Fruit fly (Drosophila melanogaster) whole organism, wandering third instar larva: ENCODE data around the gene CG4213.

ENCODE experiments used
- Abd-B ChIP-seq: fragments of >200 bp; optimal IDR thresholded peaks from 2 replicates; lab custom pipeline; 2017; ENCODE audit warnings: missing biosample characterization, missing genetic modification characterization
- CG32264 ChIP-seq: fragments of 200-800 bp; sonication (Bioruptor generic); optimal IDR thresholded peaks from 2 replicates; lab custom pipeline; 2016; ENCODE audit warnings: missing biosample characterization, missing genetic modification characterization
- CG9705 ChIP-seq: fragments of 200-800 bp; sonication (Bioruptor generic); optimal IDR thresholded peaks from 2 replicates; lab custom pipeline; 2018; ENCODE audit warnings: missing biosample characterization, mild to moderate bottlenecking, missing genetic modification characterization
- CrebA ChIP-seq: fragments of 200-800 bp; sonication (Bioruptor generic); optimal IDR thresholded peaks from 2 replicates; lab custom pipeline; 2016; ENCODE audit warnings: missing biosample characterization, mild to moderate bottlenecking, missing genetic modification characterization, borderline replicate concordance
- Dfd ChIP-seq: fragments of >200 bp; optimal IDR thresholded peaks from 2 replicates; lab custom pipeline; 2017; ENCODE audit warnings: missing biosample characterization, missing genetic modification characterization
- Dif ChIP-seq: fragments of 200-275, 200-300 bp; sonication (Bioruptor generic); optimal IDR thresholded peaks from 2 replicates; lab custom pipeline; 2018; ENCODE audit warnings: missing biosample characterization, missing genetic modification characterization; ENCODE audit not compliant: partially characterized antibody
- GATAd ChIP-seq: sonication (Bioruptor generic); optimal IDR thresholded peaks from 2 replicates; lab custom pipeline; 2016; ENCODE audit warnings: missing biosample characterization, missing genetic modification characterization
- HLH106 ChIP-seq: fragments of 200-800 bp; optimal IDR thresholded peaks from 3 replicates; lab custom pipeline; 2019; ENCODE audit warnings: missing biosample characterization, mild to moderate bottlenecking, missing genetic modification characterization, moderate library complexity
- Hnf4 ChIP-seq: fragments of 200-800 bp; sonication (Bioruptor generic); optimal IDR thresholded peaks from 2 replicates; lab custom pipeline; 2016; ENCODE audit warnings: missing biosample characterization, mild to moderate bottlenecking, missing genetic modification characterization
- Hr78 ChIP-seq: fragments of >200 bp; optimal IDR thresholded peaks from 2 replicates; lab custom pipeline; 2017; ENCODE audit warnings: missing biosample characterization, missing genetic modification characterization
- Hr83 ChIP-seq: fragments of 200-300 bp; sonication (Bioruptor generic); optimal IDR thresholded peaks from 2 replicates; lab custom pipeline; 2016; ENCODE audit warnings: missing biosample characterization, mild to moderate bottlenecking, missing genetic modification characterization, moderate library complexity; ENCODE audit not compliant: poor library complexity, severe bottlenecking
- Jra ChIP-seq: sonication (Bioruptor generic); optimal IDR thresholded peaks from 2 replicates; lab custom pipeline; 2016; ENCODE audit warnings: missing biosample characterization, missing genetic modification characterization
- Mio ChIP-seq: sonication (Bioruptor generic); optimal IDR thresholded peaks from 2 replicates; lab custom pipeline; 2016; ENCODE audit warnings: missing biosample characterization, missing genetic modification characterization
- Myc ChIP-seq: fragments of >200 bp; optimal IDR thresholded peaks from 2 replicates; lab custom pipeline; 2017
- N ChIP-seq: fragments of >200 bp; optimal IDR thresholded peaks from 2 replicates; lab custom pipeline; 2018; ENCODE audit warnings: missing biosample characterization, missing external identifiers, missing genetic modification characterization
- OdsH ChIP-seq: fragments of 200-800 bp; sonication (Bioruptor generic); optimal IDR thresholded peaks from 2 replicates; lab custom pipeline; 2016; ENCODE audit warnings: missing biosample characterization, mild to moderate bottlenecking, missing genetic modification characterization
- Rel ChIP-seq, 2 experiments: fragments of 200-800 bp; sonication (Bioruptor generic) in 1 of 2; optimal IDR thresholded peaks; 2 replicates in 1 of 2; 3 replicates in 1 of 2; lab custom pipeline; 2016 to 2019; ENCODE audit warnings: mild to moderate bottlenecking in 2 of 2, missing biosample characterization in 2 of 2, missing genetic modification characterization in 2 of 2, moderate library complexity in 1 of 2
- Sp1 ChIP-seq: fragments of 200-800 bp; sonication (Bioruptor generic); optimal IDR thresholded peaks from 3 replicates; lab custom pipeline; 2019; ENCODE audit warnings: missing biosample characterization, mild to moderate bottlenecking, missing genetic modification characterization, moderate library complexity
- Vsx2 ChIP-seq: fragments of 200-300, 225-300 bp; sonication (Bioruptor generic); optimal IDR thresholded peaks from 2 replicates; lab custom pipeline; 2018; ENCODE audit warnings: missing biosample characterization, missing genetic modification characterization; ENCODE audit not compliant: partially characterized antibody
- br ChIP-seq: fragments of 200-800 bp; sonication (Bioruptor generic); optimal IDR thresholded peaks from 2 replicates; lab custom pipeline; 2016; ENCODE audit warnings: missing biosample characterization, missing genetic modification characterization
- brk ChIP-seq: fragments of 200-800 bp; sonication (Bioruptor generic); optimal IDR thresholded peaks from 2 replicates; lab custom pipeline; 2016; ENCODE audit warnings: missing biosample characterization, mild to moderate bottlenecking, missing genetic modification characterization
- dl ChIP-seq, 2 experiments: fragments of 175-275, 200-275 bp in 1 of 2; fragments of 200-275 bp in 1 of 2; sonication (Bioruptor generic); optimal IDR thresholded peaks; lab custom pipeline; 2018; ENCODE audit warnings: mild to moderate bottlenecking in 2 of 2, missing biosample characterization in 2 of 2, missing genetic modification characterization in 2 of 2, moderate library complexity in 2 of 2; ENCODE audit not compliant: partially characterized antibody in 2 of 2, insufficient read depth in 1 of 2
- dmrt93B ChIP-seq: fragments of 200-800 bp; sonication (Bioruptor generic); optimal IDR thresholded peaks from 2 replicates; lab custom pipeline; 2018; ENCODE audit warnings: missing biosample characterization, mild to moderate bottlenecking, missing genetic modification characterization
- dsf ChIP-seq: sonication (Bioruptor generic); optimal IDR thresholded peaks from 2 replicates; lab custom pipeline; 2016; ENCODE audit warnings: missing biosample characterization, missing genetic modification characterization, borderline replicate concordance
- ey ChIP-seq: fragments of 200-800 bp; sonication (Bioruptor generic); optimal IDR thresholded peaks from 2 replicates; lab custom pipeline; 2016; ENCODE audit warnings: missing biosample characterization, missing genetic modification characterization
- foxo ChIP-seq, 2 experiments: fragments of 200-800 bp; sonication (Bioruptor generic); optimal IDR thresholded peaks; 2 replicates in 1 of 2; 3 replicates in 1 of 2; lab custom pipeline; 2016 to 2017; ENCODE audit warnings: missing biosample characterization in 2 of 2, missing genetic modification characterization in 2 of 2
- fru ChIP-seq: fragments of 200-800 bp; sonication (Bioruptor generic); optimal IDR thresholded peaks from 3 replicates; lab custom pipeline; 2016; ENCODE audit warnings: missing biosample characterization, mild to moderate bottlenecking, missing genetic modification characterization
- h ChIP-seq: fragments of 200-800 bp; sonication (Bioruptor generic); optimal IDR thresholded peaks from 3 replicates; lab custom pipeline; 2016; ENCODE audit warnings: missing biosample characterization, mild to moderate bottlenecking, missing genetic modification characterization
- jim ChIP-seq: fragments of 175-275, 200-325 bp; sonication (Bioruptor generic); optimal IDR thresholded peaks from 2 replicates; lab custom pipeline; 2016; ENCODE audit warnings: missing biosample characterization, mild to moderate bottlenecking, missing genetic modification characterization
- lola ChIP-seq: fragments of >200 bp; optimal IDR thresholded peaks from 2 replicates; lab custom pipeline; 2017; ENCODE audit warnings: missing biosample characterization, missing genetic modification characterization
- pan ChIP-seq: fragments of >200 bp; optimal IDR thresholded peaks from 2 replicates; lab custom pipeline; 2017
- psq ChIP-seq: fragments of 200-800 bp; sonication (Bioruptor generic); optimal IDR thresholded peaks from 3 replicates; lab custom pipeline; 2017; ENCODE audit warnings: missing biosample characterization, mild to moderate bottlenecking, missing genetic modification characterization, moderate library complexity
- rgr ChIP-seq: fragments of 200-800 bp; sonication (Bioruptor generic); optimal IDR thresholded peaks from 3 replicates; lab custom pipeline; 2016; ENCODE audit warnings: missing biosample characterization, mild to moderate bottlenecking, missing genetic modification characterization
- sage ChIP-seq: fragments of 200-800 bp; sonication (Bioruptor generic); optimal IDR thresholded peaks from 2 replicates; lab custom pipeline; 2016; ENCODE audit warnings: missing biosample characterization, mild to moderate bottlenecking, missing genetic modification characterization
- sv ChIP-seq: fragments of 200-800 bp; sonication (Bioruptor generic); optimal IDR thresholded peaks from 3 replicates; lab custom pipeline; 2016; ENCODE audit warnings: missing biosample characterization, missing genetic modification characterization
- tai ChIP-seq: sonication (Bioruptor generic); optimal IDR thresholded peaks from 2 replicates; lab custom pipeline; 2016; ENCODE audit warnings: missing biosample characterization, missing genetic modification characterization
- usp ChIP-seq: fragments of >200 bp; optimal IDR thresholded peaks from 2 replicates; lab custom pipeline; 2017; ENCODE audit warnings: missing biosample characterization, missing genetic modification characterization
- woc ChIP-seq: sonication (Bioruptor generic); optimal IDR thresholded peaks from 2 replicates; lab custom pipeline; 2016; ENCODE audit warnings: missing biosample characterization, mild to moderate bottlenecking, missing genetic modification characterization

CG4213 gene

dm6 chr2L:427338-428234, 25.6 kb upstream of the CG4213 start:
- TF ChIP-seq Myc (no peak), h (peak; percentile 94), GATAd (GFP tag; lab: Kevin White, UChicago) (no peak), OdsH (GFP tag; lab: Kevin White, UChicago) (peak; percentile 96), Jra (GFP tag; lab: Kevin White, UChicago) (peak; percentile 90), sv (no peak), CG9705 (peak; percentile 86), woc (peak; percentile 95), Hr83 (GFP tag; lab: Kevin White, UChicago) (peak; percentile 4), Abd-B (GFP tag; lab: Kevin White, UChicago) (no peak), lola (no peak), Hr78 (no peak), HLH106 (tag; lab: Kevin White, UChicago) (peak; percentile 81), dsf (peak; percentile 72), dmrt93B (GFP tag; lab: Kevin White, UChicago) (peak; percentile 85), Rel (GFP tag; optimal IDR thresholded peaks at IDR 0.05; lab: Kevin White, UChicago) (peak; percentile 68), Rel (tag; optimal IDR thresholded peaks at IDR 0.05; lab: Kevin White, UChicago) (peak; percentile 30), Dfd (no peak), Hnf4 (GFP tag; lab: Kevin White, UChicago) (peak; percentile 96), tai (GFP tag; lab: Kevin White, UChicago) (no peak), N (GFP tag; lab: Kevin White, UChicago) (no peak), foxo (GFP tag; optimal IDR thresholded peaks at IDR 0.05; lab: Kevin White, UChicago) (peak; percentile 74 to 95), fru (GFP tag; lab: Kevin White, UChicago) (peak; percentile 95), br (GFP tag; lab: Kevin White, UChicago) (peak; percentile 97), CG32264 (GFP tag; lab: Kevin White, UChicago) (peak; percentile 77), Sp1 (GFP tag; lab: Kevin White, UChicago) (peak; percentile 94), pan (lab: Kevin White, UChicago) (no peak), Dif (GFP tag; lab: Kevin White, UChicago) (no peak), rgr (GFP tag; lab: Kevin White, UChicago) (peak; percentile 93), Vsx2 (no peak), usp (no peak), brk (peak; percentile 92), Mio (GFP tag; lab: Kevin White, UChicago) (peak; percentile 64), ey (GFP tag; lab: Kevin White, UChicago) (peak; percentile 95), psq (GFP tag; lab: Kevin White, UChicago) (peak; percentile 96), dl (GFP tag; optimal IDR thresholded peaks at IDR 0.05; lab: Kevin White, UChicago; ENCODE audit: insufficient read depth in 1 of 2, partially characterized antibody in 2 of 2) (no peak), jim (GFP tag; lab: Kevin White, UChicago) (no peak), CrebA (GFP tag; lab: Kevin White, UChicago) (no peak), sage (peak; percentile 92)

dm6 chr2L:426449-426848, 24.5 kb upstream of the CG4213 start:
- TF ChIP-seq rgr (GFP tag; lab: Kevin White, UChicago) (no peak), sage (no peak), Hr83 (GFP tag; lab: Kevin White, UChicago) (no peak), Rel (GFP tag; optimal IDR thresholded peaks at IDR 0.05; lab: Kevin White, UChicago) (no peak), Rel (tag; optimal IDR thresholded peaks at IDR 0.05; lab: Kevin White, UChicago) (peak; percentile 90)
- TF ChIP-seq, all 38 proteins: peak for 1
